Fruit fly (Drosophila melanogaster) whole organism, embryonic: ENCODE results near the gene Ir31a.

Experiments
- Antp ChIP-seq: fragments of 200-800 bp; sonication (Bioruptor generic); optimal IDR thresholded peaks from 3 replicates; lab custom pipeline; 2016; ENCODE audit warnings: missing biosample characterization, missing genetic modification characterization
- B-H1 ChIP-seq: fragments of 200-800 bp; sonication (Bioruptor generic); IDR thresholded peaks from 3 replicates; pipeline ENCODE4 v1.3.6; 2022; ENCODE audit warnings: missing biosample characterization, missing genetic modification characterization
- BEAF-32 ChIP-seq: fragments of 200-800 bp; sonication (Bioruptor generic); optimal IDR thresholded peaks from 3 replicates; lab custom pipeline; 2017; ENCODE audit warnings: missing biosample characterization, missing genetic modification characterization, mild to moderate bottlenecking, moderate library complexity, missing genetic modification reagents
- Bgb ChIP-seq: fragments of 200-800 bp; sonication (Bioruptor generic); IDR thresholded peaks from 2 replicates; pipeline ENCODE4 v1.3.6; 2022; ENCODE audit warnings: missing biosample characterization, missing genetic modification characterization; ENCODE audit not compliant: partially characterized antibody
- CG10462 ChIP-seq: fragments of 200-800 bp; sonication (Bioruptor generic); optimal IDR thresholded peaks from 2 replicates; lab custom pipeline; 2016; ENCODE audit warnings: missing biosample characterization, missing genetic modification characterization
- CG10543 ChIP-seq: fragments of 200-800 bp; sonication (Bioruptor generic); optimal IDR thresholded peaks from 3 replicates; lab custom pipeline; 2017; ENCODE audit warnings: missing biosample characterization, mild to moderate bottlenecking, missing genetic modification characterization, moderate library complexity
- CG13123 ChIP-seq: fragments of 200-800 bp; sonication (Bioruptor generic); optimal IDR thresholded peaks from 2 replicates; lab custom pipeline; 2016; ENCODE audit warnings: missing biosample characterization, missing genetic modification characterization
- CG13287 ChIP-seq: fragments of 200-800 bp; sonication (Bioruptor generic); IDR thresholded peaks from 2 replicates; pipeline ENCODE4 v1.3.6; 2022; ENCODE audit warnings: missing biosample characterization, missing genetic modification characterization; ENCODE audit not compliant: partially characterized antibody
- CG1603 ChIP-seq: fragments of 200-800 bp; sonication (Bioruptor generic); optimal IDR thresholded peaks from 2 replicates; lab custom pipeline; 2019; ENCODE audit warnings: missing biosample characterization, mild to moderate bottlenecking, missing genetic modification characterization, moderate library complexity
- CG1647 ChIP-seq: fragments of 200-800 bp; sonication (Bioruptor generic); optimal IDR thresholded peaks from 3 replicates; lab custom pipeline; 2016; ENCODE audit warnings: missing biosample characterization, missing genetic modification characterization
- CG16863 ChIP-seq: fragments of 200-800 bp; sonication (Bioruptor generic); optimal IDR thresholded peaks from 3 replicates; lab custom pipeline; 2016; ENCODE audit warnings: missing biosample characterization, missing genetic modification characterization
- CG17359 ChIP-seq: fragments of 200-800 bp; sonication (Bioruptor generic); optimal IDR thresholded peaks from 3 replicates; lab custom pipeline; 2018; ENCODE audit warnings: missing biosample characterization, mild to moderate bottlenecking, missing genetic modification characterization, moderate library complexity
- CG17612 ChIP-seq: fragments of 200-800 bp; sonication (Bioruptor generic); IDR thresholded peaks from 2 replicates; pipeline ENCODE4 v1.3.6; 2022; ENCODE audit warnings: missing biosample characterization, missing genetic modification characterization
- CG18262 ChIP-seq: fragments of 200-800 bp; optimal IDR thresholded peaks from 3 replicates; lab custom pipeline; 2019; ENCODE audit warnings: missing biosample characterization, mild to moderate bottlenecking, missing genetic modification characterization, moderate library complexity
- CG2120 ChIP-seq: fragments of 200-800 bp; sonication (Bioruptor generic); optimal IDR thresholded peaks from 3 replicates; lab custom pipeline; 2016; ENCODE audit warnings: missing biosample characterization, missing genetic modification characterization
- CG30020 ChIP-seq: fragments of 200-800 bp; optimal IDR thresholded peaks from 2 replicates; lab custom pipeline; 2019; ENCODE audit warnings: missing biosample characterization, mild to moderate bottlenecking, missing genetic modification characterization, moderate library complexity
- CG30431 ChIP-seq: fragments of 200-800 bp; sonication (Bioruptor generic); optimal IDR thresholded peaks from 2 replicates; lab custom pipeline; 2017; ENCODE audit warnings: missing biosample characterization, missing genetic modification characterization
- CG32532 ChIP-seq: fragments of 200-800 bp; sonication (Bioruptor generic); IDR thresholded peaks from 2 replicates; pipeline ENCODE4 v1.3.6; 2022; ENCODE audit warnings: missing biosample characterization, missing genetic modification characterization
- CG34224 ChIP-seq: fragments of 200-800 bp; sonication (Bioruptor generic); IDR thresholded peaks from 3 replicates; pipeline ENCODE4 v1.3.6; 2022; ENCODE audit warnings: missing biosample characterization, missing genetic modification characterization; ENCODE audit not compliant: partially characterized antibody
- CG4424 ChIP-seq: fragments of 200-800 bp; sonication (Bioruptor generic); optimal IDR thresholded peaks from 3 replicates; lab custom pipeline; 2016; ENCODE audit warnings: missing biosample characterization, missing genetic modification characterization
- CG7963 ChIP-seq: fragments of 200-800 bp; sonication (Bioruptor generic); IDR thresholded peaks from 3 replicates; pipeline ENCODE4 v1.3.6; 2022; ENCODE audit warnings: missing biosample characterization, missing genetic modification characterization; ENCODE audit not compliant: partially characterized antibody
- CG8089 ChIP-seq: fragments of 200-800 bp; sonication (Bioruptor generic); optimal IDR thresholded peaks from 3 replicates; lab custom pipeline; 2016; ENCODE audit warnings: missing biosample characterization, missing genetic modification characterization
- CG8388 ChIP-seq: fragments of 200-800 bp; sonication (Bioruptor generic); optimal IDR thresholded peaks from 2 replicates; lab custom pipeline; 2019; ENCODE audit warnings: missing biosample characterization, mild to moderate bottlenecking, missing genetic modification characterization, moderate library complexity
- Elba2 ChIP-seq: fragments of 200-800 bp; sonication (Bioruptor generic); optimal IDR thresholded peaks from 3 replicates; lab custom pipeline; 2016; ENCODE audit warnings: missing biosample characterization, missing genetic modification characterization
- Ets97D ChIP-seq: fragments of 200-800 bp; sonication (Bioruptor generic); optimal IDR thresholded peaks from 3 replicates; lab custom pipeline; 2016; ENCODE audit warnings: missing biosample characterization, missing genetic modification characterization
- Fer1 ChIP-seq: fragments of 200-800 bp; sonication (Bioruptor generic); optimal IDR thresholded peaks from 2 replicates; lab custom pipeline; 2017; ENCODE audit warnings: missing biosample characterization, mild to moderate bottlenecking, missing genetic modification characterization
- Hr39 ChIP-seq: fragments of >200 bp; optimal IDR thresholded peaks from 2 replicates; lab custom pipeline; 2017
- Hr51 ChIP-seq, 2 experiments: fragments of 200-800 bp; sonication (Bioruptor generic); optimal IDR thresholded peaks; 2 replicates in 1 of 2; 3 replicates in 1 of 2; lab custom pipeline; 2016 to 2018; ENCODE audit warnings: missing biosample characterization in 2 of 2, missing genetic modification characterization in 2 of 2, mild to moderate bottlenecking in 1 of 2, moderate library complexity in 1 of 2
- Max ChIP-seq: fragments of 200-800 bp; sonication (Bioruptor generic); optimal IDR thresholded peaks from 2 replicates; lab custom pipeline; 2016; ENCODE audit warnings: missing biosample characterization, mild to moderate bottlenecking, missing genetic modification characterization
- Mes4 ChIP-seq: fragments of 200-800 bp; sonication (Bioruptor generic); optimal IDR thresholded peaks from 2 replicates; lab custom pipeline; 2016; ENCODE audit warnings: missing biosample characterization, missing genetic modification characterization
- Myb ChIP-seq: fragments of 200-800 bp; sonication (Bioruptor generic); optimal IDR thresholded peaks from 2 replicates; lab custom pipeline; 2016; ENCODE audit warnings: missing biosample characterization, missing genetic modification characterization
- Nf-YC ChIP-seq: fragments of 200-800 bp; optimal IDR thresholded peaks from 3 replicates; lab custom pipeline; 2019; ENCODE audit warnings: missing biosample characterization, mild to moderate bottlenecking, missing genetic modification characterization, moderate library complexity
- Oli ChIP-seq: fragments of 200-800 bp; sonication (Bioruptor generic); optimal IDR thresholded peaks from 2 replicates; lab custom pipeline; 2018; ENCODE audit warnings: missing biosample characterization, mild to moderate bottlenecking, missing genetic modification characterization, moderate library complexity
- Opbp ChIP-seq: fragments of 200-800 bp; sonication (Bioruptor generic); IDR thresholded peaks from 3 replicates; pipeline ENCODE4 v1.3.6; 2022; ENCODE audit warnings: missing biosample characterization, missing genetic modification characterization; ENCODE audit not compliant: partially characterized antibody
- PHDP ChIP-seq: fragments of 200-800 bp; sonication (Bioruptor generic); optimal IDR thresholded peaks from 3 replicates; lab custom pipeline; 2018; ENCODE audit warnings: missing biosample characterization, mild to moderate bottlenecking, missing genetic modification characterization, moderate library complexity
- Stat92E ChIP-seq, 3 experiments: fragments of >200 bp in 2 of 3; fragments of 200-800 bp in 1 of 3; sonication (Bioruptor generic) in 1 of 3; optimal IDR thresholded peaks; 2 replicates each; lab custom pipeline; 2017 to 2019; ENCODE audit warnings: missing biosample characterization in 3 of 3, missing genetic modification characterization in 3 of 3, mild to moderate bottlenecking in 1 of 3, moderate library complexity in 1 of 3
- abd-A ChIP-seq: fragments of 200-800 bp; sonication (Bioruptor generic); optimal IDR thresholded peaks from 3 replicates; lab custom pipeline; 2019; ENCODE audit warnings: missing biosample characterization, mild to moderate bottlenecking, missing genetic modification characterization, moderate library complexity
- amos ChIP-seq: fragments of 200-800 bp; sonication (Bioruptor generic); IDR thresholded peaks from 2 replicates; pipeline ENCODE4 v1.3.6; 2022; ENCODE audit warnings: missing biosample characterization, missing genetic modification characterization; ENCODE audit not compliant: partially characterized antibody
- bigmax ChIP-seq: fragments of 200-800 bp; sonication (Bioruptor generic); optimal IDR thresholded peaks from 2 replicates; lab custom pipeline; 2018; ENCODE audit warnings: missing biosample characterization, mild to moderate bottlenecking, missing genetic modification characterization
- corto ChIP-seq: fragments of 200-800 bp; sonication (Bioruptor generic); optimal IDR thresholded peaks from 2 replicates; lab custom pipeline; 2016; ENCODE audit warnings: missing biosample characterization, mild to moderate bottlenecking, missing genetic modification characterization, moderate library complexity
- exex ChIP-seq: fragments of 200-800 bp; sonication (Bioruptor generic); optimal IDR thresholded peaks from 4 replicates; lab custom pipeline; 2018; ENCODE audit warnings: missing biosample characterization, mild to moderate bottlenecking, missing genetic modification characterization, moderate library complexity
- gt ChIP-seq: fragments of 200-800 bp; sonication (Bioruptor generic); IDR thresholded peaks from 2 replicates; pipeline ENCODE4 v1.3.6; 2022; ENCODE audit warnings: missing biosample characterization, missing genetic modification characterization
- h ChIP-seq: fragments of >200 bp; optimal IDR thresholded peaks from 2 replicates; lab custom pipeline; 2017
- hb ChIP-seq: fragments of 200-800 bp; sonication (Bioruptor generic); IDR thresholded peaks from 3 replicates; pipeline ENCODE4 v1.3.6; 2022; ENCODE audit warnings: missing biosample characterization, missing genetic modification characterization; ENCODE audit not compliant: partially characterized antibody
- her ChIP-seq: fragments of 200-800 bp; sonication (Bioruptor generic); optimal IDR thresholded peaks from 2 replicates; lab custom pipeline; 2016; ENCODE audit warnings: missing biosample characterization, missing genetic modification characterization
- jumu ChIP-seq: fragments of 200-800 bp; sonication (Bioruptor generic); optimal IDR thresholded peaks from 3 replicates; lab custom pipeline; 2016; ENCODE audit warnings: missing biosample characterization, missing genetic modification characterization
- kay ChIP-seq: fragments of 200-800 bp; sonication (Bioruptor generic); optimal IDR thresholded peaks from 2 replicates; lab custom pipeline; 2016; ENCODE audit warnings: missing biosample characterization, missing genetic modification characterization
- rib ChIP-seq: fragments of 200-800 bp; sonication (Bioruptor generic); IDR thresholded peaks from 2 replicates; pipeline ENCODE4 v1.3.6; 2022; ENCODE audit warnings: missing biosample characterization, missing genetic modification characterization
- salm ChIP-seq: fragments of 200-800 bp; sonication (Bioruptor generic); optimal IDR thresholded peaks from 2 replicates; lab custom pipeline; 2018; ENCODE audit warnings: missing biosample characterization, mild to moderate bottlenecking, missing genetic modification characterization
- sna ChIP-seq: fragments of 200-800 bp; sonication (Bioruptor generic); IDR thresholded peaks from 2 replicates; pipeline ENCODE4 v1.3.6; 2022; ENCODE audit warnings: missing biosample characterization, missing genetic modification characterization; ENCODE audit not compliant: partially characterized antibody

Gene Ir31a

DNA sequence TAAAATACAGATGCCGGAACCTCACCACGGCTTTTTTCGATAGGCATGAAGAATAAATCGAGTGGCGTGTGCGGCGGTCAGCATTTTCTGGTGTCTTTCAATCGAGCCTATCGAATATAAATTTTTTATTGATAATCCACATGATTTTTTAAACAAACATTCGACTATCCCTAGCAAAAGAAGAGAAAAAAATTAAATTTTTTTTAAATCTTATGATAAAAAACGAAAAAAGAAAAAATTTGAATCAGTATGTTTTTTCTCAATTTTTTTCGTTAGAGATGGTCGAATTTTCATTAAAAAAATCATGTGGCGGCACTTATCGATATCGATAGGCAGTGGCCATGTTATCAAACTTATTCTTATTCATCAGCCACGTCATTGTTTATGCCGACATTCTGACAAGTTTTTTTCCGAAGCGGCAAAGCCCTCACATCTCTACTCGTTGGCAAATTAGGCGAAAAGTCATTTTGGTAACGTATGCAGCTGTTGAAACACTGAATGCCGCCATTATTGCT is 21.2 kb downstream of the Ir31a start, which contains the start of the genes SmB and KdelR (continued):
- TF ChIP-seq CG13287 (GFP tag; lab: Robert Waterston, UW) (peak; percentile 92), B-H1 (GFP tag; lab: Robert Waterston, UW) (no peak), salm (tag; lab: Kevin White, UChicago) (no peak), CG2120 (GFP tag; lab: Kevin White, UChicago) (peak; percentile 51), her (no peak), CG30020 (tag; lab: Kevin White, UChicago) (peak; percentile 91), Hr39 (lab: Kevin White, UChicago) (no peak), Max (GFP tag; lab: Kevin White, UChicago) (peak; percentile 64), CG10462 (GFP tag; lab: Kevin White, UChicago) (no peak), CG13123 (GFP tag; lab: Kevin White, UChicago) (no peak), CG8089 (no peak), sna (peak; percentile 89), Nf-YC (tag; lab: Kevin White, UChicago) (peak; percentile 60), CG4424 (peak; percentile 37), bigmax (GFP tag; lab: Kevin White, UChicago) (no peak), PHDP (tag; lab: Kevin White, UChicago) (peak; percentile 22), kay (GFP tag; lab: Kevin White, UChicago) (peak; percentile 90), Myb (GFP tag; lab: Kevin White, UChicago) (no peak), Ets97D (GFP tag; lab: Kevin White, UChicago) (peak; percentile 83), CG10543 (GFP tag; lab: Kevin White, UChicago) (no peak), abd-A (tag; lab: Kevin White, UChicago) (no peak), Hr51 (GFP tag; optimal IDR thresholded peaks at IDR 0.05; lab: Kevin White, UChicago) (no peak), Mes4 (GFP tag; lab: Kevin White, UChicago) (no peak), Oli (no peak), Antp (GFP tag; lab: Kevin White, UChicago) (no peak), CG34224 (GFP tag; lab: Robert Waterston, UW) (peak; percentile 83), CG8388 (peak; percentile 21), CG7963 (GFP tag; lab: Robert Waterston, UW) (peak; percentile 76), CG17359 (no peak), h (lab: Kevin White, UChicago) (no peak), Opbp (peak; percentile 64; the same call in 2 of the 3 replicates), exex (peak; percentile 19), CG32532 (GFP tag; lab: Robert Waterston, UW) (no peak), CG17612 (GFP tag; lab: Robert Waterston, UW) (no peak), gt (no peak), amos (GFP tag; lab: Robert Waterston, UW) (peak; percentile 67; the same call in 1 of the 2 replicates), CG18262 (tag; lab: Kevin White, UChicago) (peak; percentile 49), jumu (peak; percentile 7), Bgb (peak; percentile 80), CG1647 (GFP tag; lab: Kevin White, UChicago) (no peak), rib (GFP tag; lab: Robert Waterston, UW) (no peak), Fer1 (GFP tag; lab: Kevin White, UChicago) (peak; percentile 33), Elba2 (GFP tag; lab: Kevin White, UChicago) (peak; percentile 26), BEAF-32 (peak; percentile 69), Stat92E (GFP tag; optimal IDR thresholded peaks at IDR 0.05; lab: Kevin White, UChicago) (peak in 1 of 3 experiments; percentile 7), hb (GFP tag; lab: Robert Waterston, UW) (peak; percentile 90), CG1603 (tag; lab: Kevin White, UChicago) (peak; percentile 16), CG30431 (GFP tag; lab: Kevin White, UChicago) (no peak), corto (GFP tag; lab: Kevin White, UChicago) (no peak), CG16863 (GFP tag; lab: Kevin White, UChicago) (no peak)
